Worm (Caenorhabditis elegans): ENCODE measurements around the gene ZK686.3.

ZK686.3 gene

ce11 chrIII:7765974-7766373, 2.9 kb downstream of the ZK686.3 start, which contains the start of gene ZK686.2 (continued):
- peak; percentile 68 to 80 for TF ChIP-seq lsy-2 (tag; optimal IDR thresholded peaks at IDR 0.05)
- TF ChIP-seq nhr-90 (tag; optimal IDR thresholded peaks at IDR 0.05; ENCODE audit: poor library complexity) = peak; percentile 5
- TF ChIP-seq efl-1 (optimal IDR thresholded peaks at IDR 0.05) = peak; percentile 37
- TF ChIP-seq efl-1 (GFP tag; optimal IDR thresholded peaks at IDR 0.05 in 1 of 2) = peak; percentile 28 to 91
- no peak for TF ChIP-seq grh-1 (GFP tag; IDR thresholded peaks at IDR 0.05)
- TF ChIP-seq lin-15B (tag; optimal IDR thresholded peaks at IDR 0.05) = peak; percentile 27
- TF ChIP-seq nhr-11 (tag; optimal IDR thresholded peaks at IDR 0.05) = no peak
- peak; percentile 42 for TF ChIP-seq blmp-1 (tag; optimal IDR thresholded peaks at IDR 0.05)
- peak; percentile 48 for TF ChIP-seq nhr-71 (tag; optimal IDR thresholded peaks at IDR 0.05)
- TF ChIP-seq C16A3.4 (tag; optimal IDR thresholded peaks at IDR 0.05) = peak; percentile 31
- TF ChIP-seq egl-13 (tag; optimal IDR thresholded peaks at IDR 0.05) = peak; percentile 21

- TF ChIP-seq C34B4.2 (tag; optimal IDR thresholded peaks at IDR 0.05) (no peak), C16A3.4 (tag; optimal IDR thresholded peaks at IDR 0.05) (no peak), aly-2 (tag; optimal IDR thresholded peaks at IDR 0.05) (no peak), pqm-1 (tag; optimal IDR thresholded peaks at IDR 0.05) (no peak), isw-1 (GFP tag; IDR thresholded peaks at IDR 0.05) (no peak), nhr-237 (tag; optimal IDR thresholded peaks at IDR 0.05) (no peak), unc-62 (GFP tag; optimal IDR thresholded peaks at IDR 0.05) (no peak), ceh-63 (GFP tag; optimal IDR thresholded peaks at IDR 0.05) (no peak), hlh-17 (GFP tag; optimal IDR thresholded peaks at IDR 0.05; ENCODE audit: borderline replicate concordance) (no peak), jun-1 (tag; optimal IDR thresholded peaks at IDR 0.05) (no peak), grh-1 (GFP tag; IDR thresholded peaks at IDR 0.05) (no peak), aha-1 (tag; optimal IDR thresholded peaks at IDR 0.05) (no peak), fos-1 (tag; optimal IDR thresholded peaks at IDR 0.05) (no peak)
Measured at ce11 chrIII:7763503-7763902, 5.4 kb downstream of the ZK686.3 start, which contains the start of gene mtx-2. mtx-2 (minus strand) TSS chrIII:7763603.

- TF ChIP-seq ztf-4 (tag; optimal IDR thresholded peaks at IDR 0.05) (no peak), fkh-10 (GFP tag; optimal IDR thresholded peaks at IDR 0.05) (no peak), tlp-1 (tag; optimal IDR thresholded peaks at IDR 0.05) (no peak), pag-3 (tag; optimal IDR thresholded peaks at IDR 0.05; ENCODE audit: borderline replicate concordance, insufficient read depth) (no peak), ceh-82 (tag; optimal IDR thresholded peaks at IDR 0.05) (no peak), snpc-4 (tag; optimal IDR thresholded peaks at IDR 0.05) (no peak), elt-2 (tag; optimal IDR thresholded peaks at IDR 0.05) (peak; percentile 87)
Measured at ce11 chrIII:7762250-7762649, 6.6 kb downstream of the ZK686.3 start.

ce11 chrIII:7758562-7758961, 10.3 kb downstream of the ZK686.3 start, which contains the start of gene pcp-1:
pcp-1 (plus strand) TSS chrIII:7758903.
- TF ChIP-seq elt-2 (tag; optimal IDR thresholded peaks at IDR 0.05) (peak; percentile 97), unc-98 (GFP tag; IDR thresholded peaks at IDR 0.05) (no peak), lin-14 (GFP tag; optimal IDR thresholded peaks at IDR 0.05) (peak; percentile 42), nhr-20 (tag; optimal IDR thresholded peaks at IDR 0.05) (peak; percentile 9), lin-35 (GFP tag; optimal IDR thresholded peaks at IDR 0.05) (peak in 1 of 2 experiments; percentile 42)

- TF ChIP-seq elt-2 (tag; optimal IDR thresholded peaks at IDR 0.05) (no peak), swsn-7 (tag; optimal IDR thresholded peaks at IDR 0.05) (no peak), efl-1 (optimal IDR thresholded peaks at IDR 0.05) (no peak), efl-1 (GFP tag; optimal IDR thresholded peaks at IDR 0.05 in 1 of 2) (no peak), nhr-20 (tag; optimal IDR thresholded peaks at IDR 0.05) (no peak), elt-3 (tag; optimal IDR thresholded peaks at IDR 0.05) (no peak), tbx-2 (tag; optimal IDR thresholded peaks at IDR 0.05) (no peak), ceh-82 (tag; optimal IDR thresholded peaks at IDR 0.05) (no peak), ceh-90 (tag; optimal IDR thresholded peaks at IDR 0.05) (no peak), unc-30 (tag; optimal IDR thresholded peaks at IDR 0.05) (no peak), unc-86 (tag; optimal IDR thresholded peaks at IDR 0.05) (no peak), nhr-84 (tag; optimal IDR thresholded peaks at IDR 0.05) (no peak), nhr-71 (tag; optimal IDR thresholded peaks at IDR 0.05) (no peak), fkh-4 (tag; optimal IDR thresholded peaks at IDR 0.05; ENCODE audit: borderline replicate concordance) (no peak), dsc-1 (tag; optimal IDR thresholded peaks at IDR 0.05) (no peak), sptf-1 (tag; optimal IDR thresholded peaks at IDR 0.05) (no peak)
Measured at ce11 chrIII:7754348-7754747, 14.5 kb downstream of the ZK686.3 start, which contains the start of gene cdh-3. cdh-3 (minus strand) TSS chrIII:7754448.

Measured in whole organism, L1 larva.